Fruit fly (Drosophila melanogaster) whole organism, adult: ENCODE measurements around the gene Slbp.

ENCODE experiments used
- CG11617 ChIP-seq: fragments of 200-800 bp; sonication (Bioruptor generic); optimal IDR thresholded peaks from 2 replicates; lab custom pipeline; 2017; ENCODE audit warnings: mild to moderate bottlenecking, missing biosample characterization, missing genetic modification reagents, missing genetic modification characterization
- CG12768 ChIP-seq: fragments of 200-800 bp; sonication (Bioruptor generic); optimal IDR thresholded peaks from 2 replicates; lab custom pipeline; 2017; ENCODE audit warnings: missing biosample characterization, missing genetic modification characterization, mild to moderate bottlenecking, moderate library complexity, missing genetic modification reagents
- CG14711 ChIP-seq: fragments of 200-800 bp; sonication (Bioruptor generic); optimal IDR thresholded peaks from 2 replicates; lab custom pipeline; 2018; ENCODE audit warnings: missing biosample characterization, mild to moderate bottlenecking, missing genetic modification characterization, moderate library complexity
- CG1620 ChIP-seq: fragments of 200-800 bp; sonication (Bioruptor generic); optimal IDR thresholded peaks from 2 replicates; lab custom pipeline; 2016; ENCODE audit warnings: missing biosample characterization, missing genetic modification characterization
- CG33017 ChIP-seq: fragments of 200-800 bp; sonication (Bioruptor generic); optimal IDR thresholded peaks from 2 replicates; lab custom pipeline; 2018; ENCODE audit warnings: missing biosample characterization, mild to moderate bottlenecking, missing genetic modification characterization, moderate library complexity
- CG5204 ChIP-seq: fragments of 200-800 bp; sonication (Bioruptor generic); optimal IDR thresholded peaks from 2 replicates; lab custom pipeline; 2016; ENCODE audit warnings: missing biosample characterization, missing genetic modification characterization
- CG7045 ChIP-seq: fragments of 200-800 bp; sonication (Bioruptor generic); optimal IDR thresholded peaks from 2 replicates; lab custom pipeline; 2017; ENCODE audit warnings: missing biosample characterization, mild to moderate bottlenecking, missing genetic modification characterization
- CG7101 ChIP-seq: fragments of 200-800 bp; sonication (Bioruptor generic); optimal IDR thresholded peaks from 2 replicates; lab custom pipeline; 2018; ENCODE audit warnings: missing biosample characterization, mild to moderate bottlenecking, missing genetic modification characterization, moderate library complexity
- Clk ChIP-seq: fragments of 200-800 bp; sonication (Bioruptor generic); optimal IDR thresholded peaks from 2 replicates; lab custom pipeline; 2017; ENCODE audit warnings: missing biosample characterization, missing genetic modification characterization
- Crg-1 ChIP-seq: fragments of 200-800 bp; sonication (Bioruptor generic); optimal IDR thresholded peaks from 2 replicates; lab custom pipeline; 2016; ENCODE audit warnings: missing biosample characterization, missing genetic modification characterization
- Hr96 ChIP-seq: fragments of 200-800 bp; sonication (Bioruptor generic); optimal IDR thresholded peaks from 2 replicates; lab custom pipeline; 2016; ENCODE audit warnings: missing biosample characterization, missing genetic modification characterization
- Mnt ChIP-seq: fragments of 200-800 bp; sonication (Bioruptor generic); optimal IDR thresholded peaks from 2 replicates; lab custom pipeline; 2016; ENCODE audit warnings: missing biosample characterization, mild to moderate bottlenecking, missing genetic modification characterization
- bab1 ChIP-seq: fragments of 200-800 bp; sonication (Bioruptor generic); optimal IDR thresholded peaks from 3 replicates; lab custom pipeline; 2019; ENCODE audit warnings: missing biosample characterization, mild to moderate bottlenecking, missing genetic modification characterization, moderate library complexity
- cic ChIP-seq: fragments of 200-800 bp; sonication (Bioruptor generic); optimal IDR thresholded peaks from 2 replicates; lab custom pipeline; 2017; ENCODE audit warnings: missing biosample characterization, mild to moderate bottlenecking, missing genetic modification characterization, moderate library complexity
- cnc ChIP-seq, 2 experiments: fragments of >200 bp; optimal IDR thresholded peaks; 2 replicates each; lab custom pipeline; 2017
- kay ChIP-seq: fragments of 200-800 bp; sonication (Bioruptor generic); peaks from one replicate; lab custom pipeline; 2016; ENCODE audit warnings: missing biosample characterization, missing genetic modification characterization, borderline replicate concordance
- ovo ChIP-seq: fragments of 200-800 bp; sonication (Bioruptor generic); optimal IDR thresholded peaks from 2 replicates; lab custom pipeline; 2016; ENCODE audit warnings: missing biosample characterization, missing genetic modification characterization
- pad ChIP-seq: fragments of 200-800 bp; sonication (Bioruptor generic); optimal IDR thresholded peaks from 3 replicates; lab custom pipeline; 2017; ENCODE audit warnings: missing biosample characterization, missing genetic modification characterization, mild to moderate bottlenecking, moderate library complexity, missing genetic modification reagents
- tj ChIP-seq: fragments of 200-800 bp; sonication (Bioruptor generic); optimal IDR thresholded peaks from 3 replicates; lab custom pipeline; 2017; ENCODE audit warnings: missing biosample characterization, mild to moderate bottlenecking, missing genetic modification characterization, moderate library complexity
- toe ChIP-seq: fragments of 200-800 bp; sonication (Bioruptor generic); optimal IDR thresholded peaks from 2 replicates; lab custom pipeline; 2016; ENCODE audit warnings: missing biosample characterization, missing genetic modification characterization

The Slbp gene

dm6 chr3R:29116167-29116725, 36.8 kb downstream of the Slbp start, which contains the start of gene Atg14:
Atg14 (plus strand) TSS chr3R:29116391.
- TF ChIP-seq CG11617: no peak
- TF ChIP-seq CG33017: peak; percentile 12
- no peak for TF ChIP-seq cnc (optimal IDR thresholded peaks at IDR 0.05; lab: Kevin White, UChicago)
- TF ChIP-seq CG14711: peak; percentile 34
- peak; percentile 52 for TF ChIP-seq pad (GFP tag; lab: Kevin White, UChicago)
- TF ChIP-seq tj: no peak
- TF ChIP-seq CG1620 (GFP tag; lab: Kevin White, UChicago): peak; percentile 12
- no peak for TF ChIP-seq toe (GFP tag; lab: Kevin White, UChicago)
- peak; percentile 40 for TF ChIP-seq Hr96 (GFP tag; lab: Kevin White, UChicago)
- peak; percentile 47 for TF ChIP-seq bab1
- TF ChIP-seq CG5204 (GFP tag; lab: Kevin White, UChicago): no peak
- no peak for TF ChIP-seq Clk (GFP tag; lab: Kevin White, UChicago)
- TF ChIP-seq Mnt (GFP tag; lab: Kevin White, UChicago): peak; percentile 58
- peak; percentile 37 for TF ChIP-seq cic (GFP tag; lab: Kevin White, UChicago)
- peak; percentile 40 for TF ChIP-seq Crg-1 (GFP tag; lab: Kevin White, UChicago)
- no peak for TF ChIP-seq kay
- no peak for TF ChIP-seq CG7045 (GFP tag; lab: Kevin White, UChicago)
- peak; percentile 44 for TF ChIP-seq CG12768
- TF ChIP-seq CG7101 (tag; lab: Kevin White, UChicago): peak; percentile 57
- no peak for TF ChIP-seq ovo

DNA sequence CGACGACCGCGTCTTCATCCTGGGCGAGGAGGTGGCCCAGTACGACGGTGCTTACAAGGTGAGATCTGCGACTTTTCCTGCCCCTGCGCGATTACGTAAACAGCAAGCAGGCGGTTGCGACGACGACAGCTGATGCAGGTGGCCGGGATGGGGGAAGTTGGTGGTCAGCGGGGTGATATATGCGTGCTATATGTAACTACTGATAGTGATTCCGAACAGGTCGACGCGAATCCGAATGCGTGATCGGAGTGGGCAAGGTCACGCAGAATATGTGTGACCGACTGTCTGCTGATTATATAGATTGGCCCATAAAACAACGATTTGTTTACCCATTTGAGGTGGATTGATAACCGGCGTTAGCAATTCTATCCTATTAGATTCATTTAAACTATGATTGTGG, 39.7 kb downstream of the Slbp start:
- no peak for TF ChIP-seq Crg-1 (GFP tag; lab: Kevin White, UChicago)
- no peak for TF ChIP-seq CG7101 (tag; lab: Kevin White, UChicago)
- no peak for TF ChIP-seq bab1
- TF ChIP-seq CG14711: no peak
- no peak for TF ChIP-seq CG11617
- no peak for TF ChIP-seq CG12768
- TF ChIP-seq CG1620 (GFP tag; lab: Kevin White, UChicago): no peak
- no peak for TF ChIP-seq pad (GFP tag; lab: Kevin White, UChicago)
- TF ChIP-seq tj: no peak
- TF ChIP-seq CG33017: no peak
- no peak for TF ChIP-seq Mnt (GFP tag; lab: Kevin White, UChicago)
- TF ChIP-seq cnc (optimal IDR thresholded peaks at IDR 0.05; lab: Kevin White, UChicago): no peak
- TF ChIP-seq kay: no peak
- no peak for TF ChIP-seq Clk (GFP tag; lab: Kevin White, UChicago)
- no peak for TF ChIP-seq cic (GFP tag; lab: Kevin White, UChicago)
- TF ChIP-seq Hr96 (GFP tag; lab: Kevin White, UChicago): no peak
- TF ChIP-seq ovo: no peak

DNA sequence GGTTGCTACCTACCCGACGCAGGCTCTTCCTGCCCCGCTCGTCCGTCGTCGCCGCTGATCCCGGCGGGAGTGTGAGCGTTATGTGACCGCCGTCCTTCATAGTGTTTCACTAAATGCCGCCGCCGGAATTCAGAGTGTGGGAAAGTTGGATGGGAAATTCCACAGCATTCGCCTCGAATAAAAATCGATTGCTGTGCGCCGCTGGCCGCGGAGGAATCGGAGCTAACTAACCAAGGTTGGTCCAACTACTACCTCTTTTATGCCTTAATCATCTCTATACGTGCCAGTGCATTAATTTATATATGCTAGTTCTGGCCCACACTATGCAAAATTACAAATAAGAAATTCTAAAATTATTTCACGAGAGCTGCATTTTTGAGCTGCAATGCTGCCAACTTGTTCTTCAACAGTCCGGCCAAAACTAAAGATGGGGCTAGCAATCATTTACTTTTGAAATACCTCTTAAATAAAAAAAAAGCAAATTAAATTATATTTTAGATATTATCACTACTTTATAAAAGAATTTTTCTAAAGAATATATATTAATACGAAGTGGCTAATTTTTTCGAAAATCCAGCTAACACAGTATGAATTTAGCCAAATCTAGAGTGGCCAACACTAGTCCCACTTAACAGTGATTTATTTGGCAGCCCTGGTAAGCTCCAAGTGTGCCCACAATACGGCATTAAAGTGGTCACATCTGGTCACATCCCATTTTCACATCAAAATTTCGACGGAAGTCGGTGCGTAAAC, 40.5 kb downstream of the Slbp start, which contains the start of the genes alpha-Man-Ib and Pdhb:
TSS of gene alpha-Man-Ib (minus strand) at position 425 of the 753 bp plus-strand sequence.
TSS of gene Pdhb (plus strand) at position 674 of the 753 bp plus-strand sequence.
- TF ChIP-seq CG11617: peak; percentile 73
- peak; percentile 74 for TF ChIP-seq CG14711
- peak; percentile 41 for TF ChIP-seq Hr96 (GFP tag; lab: Kevin White, UChicago)
- peak; percentile 64 for TF ChIP-seq CG1620 (GFP tag; lab: Kevin White, UChicago)
- TF ChIP-seq CG7045 (GFP tag; lab: Kevin White, UChicago): peak; percentile 78
- peak; percentile 56 for TF ChIP-seq pad (GFP tag; lab: Kevin White, UChicago)
- TF ChIP-seq bab1: peak; percentile 78
- no peak for TF ChIP-seq toe (GFP tag; lab: Kevin White, UChicago)
- TF ChIP-seq kay: no peak
- TF ChIP-seq cic (GFP tag; lab: Kevin White, UChicago): peak; percentile 22
- peak; percentile 59 for TF ChIP-seq Crg-1 (GFP tag; lab: Kevin White, UChicago)
- TF ChIP-seq CG33017: peak; percentile 72
- TF ChIP-seq Mnt (GFP tag; lab: Kevin White, UChicago): peak; percentile 71
- TF ChIP-seq CG12768: peak; percentile 71
- TF ChIP-seq CG5204 (GFP tag; lab: Kevin White, UChicago): no peak
- peak; percentile 85 for TF ChIP-seq CG7101 (tag; lab: Kevin White, UChicago)
- no peak for TF ChIP-seq cnc (optimal IDR thresholded peaks at IDR 0.05; lab: Kevin White, UChicago)
- TF ChIP-seq Clk (GFP tag; lab: Kevin White, UChicago): peak; percentile 50
- peak; percentile 63 for TF ChIP-seq tj
- peak; percentile 60 for TF ChIP-seq ovo

dm6 chr3R:29111795-29112194, 41.3 kb downstream of the Slbp start:
- peak; percentile 9 for TF ChIP-seq CG33017
- TF ChIP-seq Mnt (GFP tag; lab: Kevin White, UChicago): no peak
- peak; percentile 60 for TF ChIP-seq cic (GFP tag; lab: Kevin White, UChicago)

DNA sequence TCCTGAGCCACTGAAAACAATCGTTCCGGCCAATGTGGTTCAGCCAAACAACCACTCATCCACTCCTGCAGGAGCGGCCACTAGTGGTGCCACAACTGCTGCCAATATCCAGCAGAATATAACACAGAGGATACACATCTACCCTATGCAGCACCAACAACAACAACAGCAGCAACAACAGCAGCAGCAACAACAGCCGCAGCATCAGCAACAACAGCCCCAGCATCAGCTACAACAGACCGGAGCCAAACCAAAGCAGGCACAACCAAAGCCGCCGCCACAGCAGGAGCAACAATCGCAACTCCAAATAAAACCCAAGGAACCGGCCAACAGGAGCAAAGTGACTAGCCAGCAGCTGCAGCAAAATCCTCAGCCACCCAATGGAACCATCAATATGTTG, 49.8 kb downstream of the Slbp start:
- TF ChIP-seq CG5204 (GFP tag; lab: Kevin White, UChicago) (no peak), pad (GFP tag; lab: Kevin White, UChicago) (no peak), CG12768 (no peak), Hr96 (GFP tag; lab: Kevin White, UChicago) (no peak), toe (GFP tag; lab: Kevin White, UChicago) (no peak), CG14711 (no peak), cic (GFP tag; lab: Kevin White, UChicago) (no peak), CG7045 (GFP tag; lab: Kevin White, UChicago) (no peak), ovo (no peak), CG11617 (no peak), CG7101 (tag; lab: Kevin White, UChicago) (no peak), Mnt (GFP tag; lab: Kevin White, UChicago) (no peak)
